Fruit fly (Drosophila melanogaster): Measurements from ENCODE around the gene Xpac.
A peak's percentile ranks its signal among the peaks of the same experiment; 100 is the strongest.

The Xpac gene

dm6 chrX:4100824-4101368, 3.1 kb downstream of the Xpac start, which contains the start of the genes Cmtr1 and CG15375 (continued):
- TF ChIP-seq org-1 (GFP tag; optimal IDR thresholded peaks at IDR 0.05) (no peak), Sry-δ (GFP tag; optimal IDR thresholded peaks at IDR 0.05) (peak; percentile 78), crp (GFP tag; optimal IDR thresholded peaks at IDR 0.05) (peak in 1 of 2 experiments; percentile 64), CG14860 (GFP tag; IDR thresholded peaks at IDR 0.05; ENCODE audit: partially characterized antibody) (peak; percentile 79), trem (tag; optimal IDR thresholded peaks at IDR 0.05) (peak; percentile 35), nerfin-2 (GFP tag; IDR thresholded peaks at IDR 0.05; ENCODE audit: partially characterized antibody) (peak; percentile 68), NFAT (GFP tag; IDR thresholded peaks at IDR 0.05) (no peak), sug (tag; optimal IDR thresholded peaks at IDR 0.05) (no peak), CG8359 (GFP tag; optimal IDR thresholded peaks at IDR 0.05; ENCODE audit: borderline replicate concordance) (no peak), Scr (GFP tag; IDR thresholded peaks at IDR 0.05; ENCODE audit: partially characterized antibody) (peak; percentile 77), CG34224 (GFP tag; IDR thresholded peaks at IDR 0.05; ENCODE audit: partially characterized antibody) (peak; percentile 76), HLH4C (GFP tag; IDR thresholded peaks at IDR 0.05; ENCODE audit: partially characterized antibody) (peak; percentile 82), CG8924 (tag; optimal IDR thresholded peaks at IDR 0.05) (no peak), hb (GFP tag; IDR thresholded peaks at IDR 0.05; ENCODE audit: partially characterized antibody) (peak; percentile 72; the same call in 2 of the 3 replicates), CG12659 (GFP tag; optimal IDR thresholded peaks at IDR 0.05) (peak; percentile 14), Myb (GFP tag; optimal IDR thresholded peaks at IDR 0.05) (peak; percentile 12), unpg (GFP tag; optimal IDR thresholded peaks at IDR 0.05) (no peak), Doc3 (GFP tag; IDR thresholded peaks at IDR 0.05; ENCODE audit: partially characterized antibody) (peak; percentile 59; the same call in 2 of the 3 replicates), CG13287 (GFP tag; IDR thresholded peaks at IDR 0.05; ENCODE audit: partially characterized antibody) (peak; percentile 87), CG31365 (tag; optimal IDR thresholded peaks at IDR 0.05) (no peak), sens (GFP tag) (peak; percentile 53), tna (GFP tag; IDR thresholded peaks at IDR 0.05; ENCODE audit: partially characterized antibody) (peak; percentile 75), CG15269 (tag; optimal IDR thresholded peaks at IDR 0.05) (no peak), Med (GFP tag) (peak; percentile 25), CG7745 (tag; optimal IDR thresholded peaks at IDR 0.05) (no peak), amos (GFP tag; IDR thresholded peaks at IDR 0.05; ENCODE audit: partially characterized antibody) (peak; percentile 85), repo (GFP tag; optimal IDR thresholded peaks at IDR 0.05) (no peak), E2f1 (GFP tag; IDR thresholded peaks at IDR 0.05) (no peak), salm (tag; optimal IDR thresholded peaks at IDR 0.05) (no peak), Dp (GFP tag; optimal IDR thresholded peaks at IDR 0.05) (peak; percentile 85), CG3995 (GFP tag; optimal IDR thresholded peaks at IDR 0.05) (peak; percentile 1), CG14710 (tag; optimal IDR thresholded peaks at IDR 0.05) (peak; percentile 29), MBD-R2 (GFP tag; IDR thresholded peaks at IDR 0.05) (peak; percentile 63), gfzf (GFP tag; optimal IDR thresholded peaks at IDR 0.05) (peak; percentile 67), CG6791 (GFP tag; IDR thresholded peaks at IDR 0.05; ENCODE audit: partially characterized antibody) (peak; percentile 80), CG4617 (GFP tag; optimal IDR thresholded peaks at IDR 0.05; ENCODE audit: borderline replicate concordance) (peak; percentile 65), inv (GFP tag; IDR thresholded peaks at IDR 0.05; ENCODE audit: partially characterized antibody) (peak; percentile 54; the same call in 1 of the 2 replicates), Sin3A (optimal IDR thresholded peaks at IDR 0.05) (peak; percentile 2), CG1647 (GFP tag; optimal IDR thresholded peaks at IDR 0.05) (no peak), bbx (GFP tag; IDR thresholded peaks at IDR 0.05; ENCODE audit: partially characterized antibody) (peak; percentile 85), E2f2 (GFP tag; IDR thresholded peaks at IDR 0.05) (peak; percentile 92), unc-4 (GFP tag; IDR thresholded peaks at IDR 0.05; ENCODE audit: partially characterized antibody) (peak; percentile 81), knrl (GFP tag; IDR thresholded peaks at IDR 0.05; ENCODE audit: partially characterized antibody) (peak; percentile 65; the same call in 2 of the 3 replicates), CG15514 (GFP tag; optimal IDR thresholded peaks at IDR 0.05) (peak; percentile 98), D (optimal IDR thresholded peaks at IDR 0.05) (no peak), D (GFP tag; optimal IDR thresholded peaks at IDR 0.05) (no peak), dm (GFP tag; optimal IDR thresholded peaks at IDR 0.05) (peak; percentile 47), nmo (GFP tag; optimal IDR thresholded peaks at IDR 0.05) (peak; percentile 18)

All from whole organism, embryonic.